Worm (Caenorhabditis elegans) whole organism, L4 larva: Measurements from ENCODE around the gene srx-26.

Experiments used
- D1046.2 ChIP-seq: fragments of 200-800 bp; sonication (Bioruptor generic); IDR thresholded peaks from 2 replicates; pipeline ENCODE4 v1.3.6; 2022; ENCODE audit warnings: missing genetic modification characterization, missing compliant biosample characterization
- ZK546.5 ChIP-seq, 2 experiments: sonication (generic microtip); optimal IDR thresholded peaks; 2 replicates each; lab custom pipeline; 2017; ENCODE audit warnings: missing biosample characterization in 2 of 2, missing genetic modification characterization in 2 of 2
- ama-1 ChIP-seq: fragments of 150-350 bp; optimal IDR thresholded peaks from 2 replicates; lab custom pipeline; 2014; ENCODE audit warnings: inconsistent platforms, mixed read lengths
- daf-16 ChIP-seq, 3 experiments: sonication (generic microtip); optimal IDR thresholded peaks; 2 replicates each; lab custom pipeline; 2016 to 2017; ENCODE audit warnings: missing genetic modification characterization in 3 of 3, missing genetic modification reagents in 3 of 3, mild to moderate bottlenecking in 2 of 3, missing compliant biosample characterization in 2 of 3, missing biosample characterization in 1 of 3, moderate library complexity in 1 of 3
- daf-19 ChIP-seq: fragments of 200-800 bp; sonication (Bioruptor generic); conservative IDR thresholded peaks from 2 replicates; pipeline ENCODE4 v1.3.6; 2022; ENCODE audit warnings: missing genetic modification characterization, missing compliant biosample characterization
- dpl-1 ChIP-seq: fragments of 150-350 bp; optimal IDR thresholded peaks from 2 replicates; lab custom pipeline; 2014; ENCODE audit warnings: missing biosample characterization, missing genetic modification reagents, missing genetic modification characterization
- lin-39 ChIP-seq: fragments of 150-350 bp; optimal IDR thresholded peaks from 2 replicates; lab custom pipeline; 2014; ENCODE audit warnings: missing biosample characterization, missing genetic modification reagents, missing genetic modification characterization
- mdt-29 ChIP-seq: fragments of 200-800 bp; sonication (Bioruptor generic); IDR thresholded peaks from 2 replicates; pipeline ENCODE4 v1.3.6; 2022; ENCODE audit warnings: missing genetic modification reagents, missing genetic modification characterization, missing compliant biosample characterization
- mep-1 ChIP-seq: fragments of 150-350 bp; sonication (generic microtip); optimal IDR thresholded peaks from 3 replicates; lab custom pipeline; 2014; ENCODE audit warnings: missing biosample characterization, missing genetic modification characterization
- mxl-3 ChIP-seq: fragments of 200-800 bp; sonication (Bioruptor generic); optimal IDR thresholded peaks from 2 replicates; lab custom pipeline; 2018; ENCODE audit warnings: mild to moderate bottlenecking, missing genetic modification characterization, missing compliant biosample characterization
- nhr-11 ChIP-seq: fragments of 150-350 bp; optimal IDR thresholded peaks from 2 replicates; lab custom pipeline; 2014; ENCODE audit warnings: missing biosample characterization, missing genetic modification characterization
- nhr-111 ChIP-seq: fragments of 200-800 bp; sonication (Bioruptor generic); optimal IDR thresholded peaks from 2 replicates; lab custom pipeline; 2018; ENCODE audit warnings: mild to moderate bottlenecking, missing genetic modification characterization, missing compliant biosample characterization
- nhr-237 ChIP-seq: sonication (generic microtip); optimal IDR thresholded peaks from 2 replicates; lab custom pipeline; 2017; ENCODE audit warnings: missing biosample characterization, missing genetic modification characterization

DNA sequence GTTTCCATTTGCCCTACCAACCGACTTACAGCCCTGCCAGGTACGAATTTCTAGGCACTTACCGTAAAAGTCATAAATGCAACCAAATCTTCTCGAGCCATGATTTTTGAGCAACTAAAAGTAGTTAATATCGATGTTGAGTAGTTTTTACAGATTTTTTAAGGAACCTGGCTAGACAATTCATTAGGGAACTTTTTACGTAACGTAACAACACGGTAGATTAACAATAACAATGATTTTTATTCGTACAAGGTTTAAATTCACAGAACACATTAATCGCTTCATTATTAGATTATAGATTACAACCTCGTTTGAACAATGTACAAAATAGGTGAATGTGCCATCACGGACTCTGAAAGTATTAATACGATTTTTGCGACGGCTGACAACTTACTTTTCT lies at the start of gene srx-26:
- TF ChIP-seq dpl-1 (GFP tag; lab: Kevin White, UChicago) = no peak
- TF ChIP-seq daf-19 (GFP tag; lab: Robert Waterston, UW) = no peak
- TF ChIP-seq D1046.2 = no peak
- TF ChIP-seq mdt-29 (GFP tag; lab: Robert Waterston, UW) = no peak
- no peak for TF ChIP-seq daf-16 (GFP tag; optimal IDR thresholded peaks at IDR 0.05; lab: Kevin White, UChicago)
- no peak for TF ChIP-seq daf-16 (tag; optimal IDR thresholded peaks at IDR 0.05; lab: Kevin White, UChicago)
- no peak for TF ChIP-seq ama-1 (lab: Kevin White, UChicago)
- no peak for TF ChIP-seq nhr-237 (tag; lab: Kevin White, UChicago)
- TF ChIP-seq lin-39 (tag; lab: Kevin White, UChicago) = no peak
- TF ChIP-seq mxl-3 (GFP tag; lab: Kevin White, UChicago) = no peak
- TF ChIP-seq ZK546.5 (tag; optimal IDR thresholded peaks at IDR 0.05; lab: Kevin White, UChicago) = no peak
- TF ChIP-seq nhr-11 (tag; lab: Kevin White, UChicago) = no peak
- TF ChIP-seq mep-1 (tag; lab: Kevin White, UChicago) = no peak
- TF ChIP-seq nhr-111 = no peak
